Worm (Caenorhabditis elegans): Measurements from ENCODE around the gene str-205.

DNA sequence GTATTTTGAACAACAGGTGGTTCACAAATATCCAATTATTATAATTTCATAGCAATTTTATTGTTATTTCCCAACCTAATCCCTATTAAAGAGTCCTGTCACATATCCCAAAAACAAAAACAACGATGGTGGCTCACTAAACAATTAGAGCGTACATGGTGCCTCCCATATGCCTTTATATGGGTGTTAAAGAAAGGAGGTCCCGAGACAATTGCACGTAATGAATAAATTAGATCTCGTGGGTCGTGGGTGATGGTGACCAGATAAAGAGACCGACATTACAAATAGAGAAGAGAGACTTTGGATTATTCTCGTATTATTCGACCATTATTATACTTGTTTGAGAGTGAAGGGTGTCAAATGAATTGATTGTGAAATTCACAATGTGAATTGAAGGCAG is 37.5 kb upstream of the str-205 start:
- TF ChIP-seq nhr-76 (tag; optimal IDR thresholded peaks at IDR 0.05) (no peak), unc-39 (tag; optimal IDR thresholded peaks at IDR 0.05) (peak; percentile 66), blmp-1 (tag; optimal IDR thresholded peaks at IDR 0.05) (no peak), ces-1 (GFP tag; optimal IDR thresholded peaks at IDR 0.05) (peak; percentile 96), ceh-83 (GFP tag; optimal IDR thresholded peaks at IDR 0.05) (no peak)
